Fruit fly (Drosophila melanogaster): ENCODE data around the gene Arl8.
A peak's percentile ranks its signal among the peaks of the same experiment; 100 is the strongest.

DNA sequence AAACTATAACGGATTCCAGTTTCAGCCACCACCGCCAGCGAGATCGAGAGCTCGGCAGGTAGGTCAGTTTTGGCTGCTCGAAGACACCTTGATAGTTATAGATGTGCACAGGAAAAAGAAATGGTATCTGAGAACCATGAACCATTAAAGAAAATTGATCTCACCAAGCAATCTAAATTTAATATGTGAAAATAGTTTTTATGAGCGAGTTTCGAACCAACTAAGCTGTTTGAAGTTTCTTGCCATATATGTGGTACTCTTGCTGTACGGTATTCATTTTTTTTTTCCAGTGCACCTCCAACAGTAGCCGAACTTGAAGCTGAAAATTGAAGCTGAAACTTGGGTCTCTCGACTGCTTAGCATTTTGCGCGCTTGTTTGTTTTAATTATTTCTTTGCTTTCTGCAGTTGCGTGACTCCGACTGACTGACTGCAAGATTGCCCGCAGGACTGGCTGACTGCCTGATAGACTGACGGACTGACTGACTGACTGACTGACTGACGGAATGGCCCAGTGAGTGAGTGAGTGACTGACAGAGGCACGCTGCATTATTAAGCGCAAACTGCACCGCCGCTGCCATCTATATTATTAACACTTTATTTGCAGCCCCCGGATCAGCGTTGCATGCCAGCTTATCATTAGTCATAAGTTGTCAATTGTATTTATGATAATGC is 45.2 kb downstream of the Arl8 start:
- no peak for TF ChIP-seq svp (GFP tag)
- TF ChIP-seq CG16779 (tag; optimal IDR thresholded peaks at IDR 0.05) = no peak
- TF ChIP-seq vri (GFP tag; optimal IDR thresholded peaks at IDR 0.05) = no peak
- peak; percentile 47 for TF ChIP-seq CG11294 (GFP tag; IDR thresholded peaks at IDR 0.05)
- peak; percentile 25 for TF ChIP-seq CG34406 (GFP tag; optimal IDR thresholded peaks at IDR 0.05)
- TF ChIP-seq CG10669 (GFP tag; optimal IDR thresholded peaks at IDR 0.05) = peak; percentile 16
- TF ChIP-seq CG32006 (GFP tag; optimal IDR thresholded peaks at IDR 0.05) = peak; percentile 84
- peak; percentile 8 for TF ChIP-seq spab (GFP tag; optimal IDR thresholded peaks at IDR 0.05)
- no peak for TF ChIP-seq cyc (GFP tag; optimal IDR thresholded peaks at IDR 0.05)
- peak; percentile 7 for TF ChIP-seq fd59A (GFP tag; optimal IDR thresholded peaks at IDR 0.05)
- TF ChIP-seq CG6276 (GFP tag; optimal IDR thresholded peaks at IDR 0.05) = peak; percentile 70
- peak; percentile 73 for TF ChIP-seq CG15336 (GFP tag; IDR thresholded peaks at IDR 0.05)
- no peak for TF ChIP-seq CG6854 (GFP tag; optimal IDR thresholded peaks at IDR 0.05)
- TF ChIP-seq salr (GFP tag; optimal IDR thresholded peaks at IDR 0.05) = no peak
